Worm (Caenorhabditis elegans) whole organism, late embryonic: Measurements from ENCODE around the gene hpo-36.

Experiments
- K02D7.2 ChIP-seq: sonication (generic microtip); optimal IDR thresholded peaks from 2 replicates; lab custom pipeline; 2017; ENCODE audit warnings: mild to moderate bottlenecking, missing genetic modification characterization, missing compliant biosample characterization
- Y22D7AL.16 ChIP-seq: sonication (generic microtip); optimal IDR thresholded peaks from 2 replicates; lab custom pipeline; 2016; ENCODE audit warnings: missing genetic modification characterization, missing compliant biosample characterization
- ahr-1 ChIP-seq: sonication (generic microtip); optimal IDR thresholded peaks from 2 replicates; lab custom pipeline; 2016; ENCODE audit warnings: missing genetic modification characterization, missing compliant biosample characterization
- ama-1 ChIP-seq: fragments of 150-350 bp; optimal IDR thresholded peaks from 2 replicates; lab custom pipeline; 2014
- ceh-14 ChIP-seq: sonication (generic microtip); optimal IDR thresholded peaks from 2 replicates; lab custom pipeline; 2016; ENCODE audit warnings: missing genotype, missing genetic modification characterization, missing compliant biosample characterization
- ceh-18 ChIP-seq: sonication (generic microtip); optimal IDR thresholded peaks from 2 replicates; lab custom pipeline; 2016; ENCODE audit warnings: missing genetic modification characterization, missing compliant biosample characterization
- ceh-19 ChIP-seq: fragments of 200-800 bp; sonication (Bioruptor generic); optimal IDR thresholded peaks from 2 replicates; lab custom pipeline; 2018; ENCODE audit warnings: mild to moderate bottlenecking, missing genetic modification characterization, missing compliant biosample characterization
- ceh-2 ChIP-seq: sonication (generic microtip); optimal IDR thresholded peaks from 2 replicates; lab custom pipeline; 2016; ENCODE audit warnings: missing genotype, missing genetic modification characterization, missing compliant biosample characterization
- ceh-45 ChIP-seq: fragments of 200-800 bp; sonication (Bioruptor generic); IDR thresholded peaks from 2 replicates; pipeline ENCODE4 v1.3.6; 2022; ENCODE audit warnings: missing genetic modification reagents, missing genetic modification characterization, missing compliant biosample characterization
- ceh-48 ChIP-seq: sonication (generic microtip); optimal IDR thresholded peaks from 2 replicates; lab custom pipeline; 2016; ENCODE audit warnings: missing genetic modification characterization, inconsistent platforms, missing compliant biosample characterization
- ceh-9 ChIP-seq: sonication (generic microtip); optimal IDR thresholded peaks from 2 replicates; lab custom pipeline; 2016; ENCODE audit warnings: mild to moderate bottlenecking, missing genetic modification characterization, inconsistent platforms, missing compliant biosample characterization
- che-1 ChIP-seq: sonication (generic microtip); optimal IDR thresholded peaks from 2 replicates; lab custom pipeline; 2016; ENCODE audit warnings: mild to moderate bottlenecking, missing genetic modification characterization, missing compliant biosample characterization
- dmd-4 ChIP-seq: sonication (generic microtip); optimal IDR thresholded peaks from 2 replicates; lab custom pipeline; 2016; ENCODE audit warnings: borderline replicate concordance, missing genetic modification characterization, missing compliant biosample characterization
- elt-2 ChIP-seq: sonication (generic microtip); optimal IDR thresholded peaks from 2 replicates; lab custom pipeline; 2016; ENCODE audit warnings: missing genetic modification reagents, missing genetic modification characterization, missing compliant biosample characterization
- elt-4 ChIP-seq: sonication (generic microtip); optimal IDR thresholded peaks from 2 replicates; lab custom pipeline; 2016; ENCODE audit warnings: missing genetic modification characterization, missing compliant biosample characterization
- eyg-1 ChIP-seq: sonication (generic microtip); optimal IDR thresholded peaks from 2 replicates; lab custom pipeline; 2016; ENCODE audit warnings: missing genotype, missing genetic modification characterization, missing compliant biosample characterization
- gmeb-2 ChIP-seq: sonication (generic microtip); optimal IDR thresholded peaks from 2 replicates; lab custom pipeline; 2016; ENCODE audit warnings: missing genetic modification characterization, inconsistent platforms, missing compliant biosample characterization
- hlh-13 ChIP-seq: fragments of 200-800 bp; sonication (Bioruptor generic); optimal IDR thresholded peaks from 2 replicates; lab custom pipeline; 2018; ENCODE audit warnings: mild to moderate bottlenecking, missing genetic modification characterization, missing compliant biosample characterization
- hlh-8 ChIP-seq: sonication (generic microtip); optimal IDR thresholded peaks from 2 replicates; lab custom pipeline; 2016; ENCODE audit warnings: missing genotype, missing genetic modification characterization, missing compliant biosample characterization
- lim-6 ChIP-seq: sonication (generic microtip); optimal IDR thresholded peaks from 2 replicates; lab custom pipeline; 2016; ENCODE audit warnings: missing genetic modification characterization, missing compliant biosample characterization
- madf-2 ChIP-seq: sonication (generic microtip); optimal IDR thresholded peaks from 2 replicates; lab custom pipeline; 2017; ENCODE audit warnings: missing genetic modification characterization, missing compliant biosample characterization
- nfya-1 ChIP-seq: sonication (generic microtip); optimal IDR thresholded peaks from 2 replicates; lab custom pipeline; 2017; ENCODE audit warnings: missing genetic modification characterization, mild to moderate bottlenecking, missing compliant biosample characterization, antibody characterized with exemption, moderate library complexity
- nhr-232 ChIP-seq: sonication (generic microtip); optimal IDR thresholded peaks from 2 replicates; lab custom pipeline; 2016; ENCODE audit warnings: missing genetic modification characterization, missing compliant biosample characterization
- pat-9 ChIP-seq: fragments of 200-800 bp; sonication (Bioruptor generic); optimal IDR thresholded peaks from 2 replicates; lab custom pipeline; 2018; ENCODE audit warnings: mild to moderate bottlenecking, missing genetic modification characterization, moderate library complexity, missing compliant biosample characterization
- pax-1 ChIP-seq: fragments of 150-350 bp; optimal IDR thresholded peaks from 2 replicates; lab custom pipeline; 2014; ENCODE audit warnings: missing biosample characterization, missing genetic modification characterization
- pha-4 ChIP-seq: fragments of 150-350 bp; optimal IDR thresholded peaks from 2 replicates; lab custom pipeline; 2018; ENCODE audit warnings: missing biosample characterization, missing genetic modification reagents, missing genetic modification characterization
- rnt-1 ChIP-seq: sonication (generic microtip); optimal IDR thresholded peaks from 2 replicates; lab custom pipeline; 2016; ENCODE audit warnings: missing genetic modification characterization, missing compliant biosample characterization
- sox-2 ChIP-seq: fragments of 200-800 bp; sonication (Bioruptor generic); IDR thresholded peaks from 2 replicates; pipeline ENCODE4 v1.3.6; 2022; ENCODE audit warnings: missing genetic modification reagents, missing genetic modification characterization, missing compliant biosample characterization
- sox-4 ChIP-seq: sonication (generic microtip); optimal IDR thresholded peaks from 2 replicates; lab custom pipeline; 2017; ENCODE audit warnings: mild to moderate bottlenecking, missing genetic modification characterization, inconsistent platforms, missing compliant biosample characterization
- ttx-3 ChIP-seq: sonication (generic microtip); optimal IDR thresholded peaks from 2 replicates; lab custom pipeline; 2016; ENCODE audit warnings: missing genetic modification reagents, missing genetic modification characterization, missing compliant biosample characterization
- unc-3 ChIP-seq, 2 experiments: fragments of 200-800 bp in 1 of 2; sonication (Bioruptor generic) in 1 of 2; sonication (generic microtip) in 1 of 2; conservative IDR thresholded peaks in 1 of 2; optimal IDR thresholded peaks in 1 of 2; 2 replicates each; pipeline versions ENCODE4 v1.3.6 to Lab custom; 2016 to 2022; ENCODE audit warnings: missing compliant biosample characterization in 2 of 2, missing genetic modification characterization in 2 of 2, missing genetic modification reagents in 1 of 2
- unc-55 ChIP-seq: sonication (generic microtip); optimal IDR thresholded peaks from 2 replicates; lab custom pipeline; 2017; ENCODE audit warnings: missing biosample characterization, missing genetic modification reagents, missing genetic modification characterization
- zip-5 ChIP-seq: sonication (generic microtip); optimal IDR thresholded peaks from 2 replicates; lab custom pipeline; 2016; ENCODE audit warnings: missing genetic modification characterization, missing compliant biosample characterization

The hpo-36 gene

DNA sequence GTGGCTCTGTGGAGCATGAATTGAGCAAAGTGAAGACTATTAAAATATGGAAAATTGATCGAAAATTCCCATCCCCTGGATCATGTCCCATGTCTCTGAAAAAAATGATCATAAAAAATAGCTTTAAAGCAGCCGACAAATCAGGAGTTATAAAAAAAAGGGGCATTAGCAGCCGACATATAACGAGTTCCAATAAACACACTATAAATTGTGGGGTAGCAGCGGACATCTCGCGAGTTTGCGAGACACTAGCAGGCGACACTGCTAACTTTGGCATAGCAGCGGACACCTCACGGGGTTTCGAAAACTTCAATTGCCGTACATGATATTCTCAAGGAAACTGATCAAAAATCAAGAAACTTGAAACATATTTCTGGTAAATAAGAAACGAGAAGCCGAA, at the start of gene hpo-36:
Gene hpo-36 (minus strand): TSS at position 101 of the 400 bp plus-strand sequence.
- TF ChIP-seq eyg-1 (tag; lab: Kevin White, UChicago) (no peak), nfya-1 (tag; lab: Kevin White, UChicago) (no peak), ama-1 (no peak), unc-3 (GFP tag; conservative IDR thresholded peaks at IDR 0.05; lab: Robert Waterston, UW) (no peak), unc-3 (tag; optimal IDR thresholded peaks at IDR 0.05; lab: Kevin White, UChicago) (no peak), ceh-9 (tag; lab: Kevin White, UChicago) (no peak), hlh-8 (no peak)
- TF ChIP-seq, all 69 proteins: peak for 0

DNA sequence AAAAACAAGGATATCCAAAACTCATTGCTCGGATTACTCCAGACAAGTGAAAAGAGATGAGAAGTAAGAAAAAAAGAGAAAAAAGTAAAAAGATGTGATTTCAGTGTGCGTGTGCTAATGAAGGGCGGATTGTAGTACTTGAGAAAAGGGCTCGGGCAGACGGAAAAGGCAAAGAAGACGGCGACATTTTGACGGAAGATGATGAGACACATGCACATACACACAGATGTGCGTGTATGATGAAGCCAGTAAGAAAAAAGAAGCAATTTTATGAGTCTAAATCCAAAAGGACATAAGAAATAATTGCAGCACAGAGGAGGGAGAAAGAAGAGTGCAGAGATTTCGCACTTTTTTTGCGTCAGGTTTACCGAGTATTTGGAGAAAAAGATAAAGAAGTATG, 49.3 kb upstream of the hpo-36 start:
- TF ChIP-seq lim-6 (no peak), pha-4 (tag; lab: Kevin White, UChicago) (no peak), ceh-18 (tag; lab: Kevin White, UChicago) (no peak), nhr-232 (tag; lab: Kevin White, UChicago) (no peak), pat-9 (tag; lab: Kevin White, UChicago) (no peak)
- TF ChIP-seq, all 69 proteins: peak for 0

DNA sequence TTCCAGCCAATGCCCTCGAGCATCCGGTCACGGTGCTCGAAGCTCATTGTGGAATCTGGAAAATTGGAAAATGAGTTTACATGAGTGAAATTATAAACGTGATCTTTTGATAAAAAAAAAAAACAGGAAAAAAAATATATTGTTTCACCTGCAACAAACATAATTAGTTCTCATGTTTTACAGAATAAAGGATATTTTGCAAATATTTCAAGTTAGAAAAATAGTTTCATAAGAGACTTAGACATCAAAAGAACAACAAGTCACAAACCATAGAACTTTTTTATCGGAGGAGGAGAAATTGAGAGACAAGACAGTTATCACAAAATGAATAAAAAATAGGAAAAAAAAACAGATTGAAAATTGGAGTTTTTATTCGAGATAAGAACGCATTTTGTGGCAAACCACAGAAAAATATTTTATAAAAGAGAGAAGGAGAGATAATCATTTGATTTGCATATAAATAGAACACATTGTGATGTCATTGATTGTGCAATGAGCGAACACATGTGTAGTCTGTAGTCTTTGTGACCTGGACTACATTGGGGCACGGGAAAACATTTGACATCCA, 45.0 kb upstream of the hpo-36 start, which contains the start of gene R08F11.1:
Gene R08F11.1 (minus strand): TSS at position 51 of the 568 bp plus-strand sequence.
- TF ChIP-seq elt-2 (tag; lab: Kevin White, UChicago) (peak; percentile 80), dmd-4 (tag; lab: Kevin White, UChicago) (no peak), madf-2 (tag; lab: Kevin White, UChicago) (no peak), ceh-45 (no peak), sox-2 (GFP tag; lab: Robert Waterston, UW) (no peak)
- TF ChIP-seq, all 69 proteins: peak for 1

ce11 chrV:3776946-3777345, 37.7 kb upstream of the hpo-36 start:
- TF ChIP-seq K02D7.2: no peak
- TF ChIP-seq unc-55 (GFP tag; lab: Kevin White, UChicago): peak; percentile 34
- TF ChIP-seq hlh-13 (GFP tag; lab: Kevin White, UChicago): no peak
- TF ChIP-seq ceh-14 (tag; lab: Kevin White, UChicago): no peak
- TF ChIP-seq dmd-4 (tag; lab: Kevin White, UChicago): no peak

- TF ChIP-seq eyg-1 (tag; lab: Kevin White, UChicago) (no peak), Y22D7AL.16 (no peak), elt-4 (tag; lab: Kevin White, UChicago) (no peak), pax-1 (tag; lab: Kevin White, UChicago) (no peak), ceh-2 (tag; lab: Kevin White, UChicago) (no peak), ttx-3 (tag; lab: Kevin White, UChicago) (no peak), ceh-48 (tag; lab: Kevin White, UChicago) (no peak), ama-1 (no peak), che-1 (no peak), ceh-19 (no peak), ahr-1 (tag; lab: Kevin White, UChicago) (no peak), gmeb-2 (tag; lab: Kevin White, UChicago) (no peak), sox-4 (tag; lab: Kevin White, UChicago) (no peak), zip-5 (tag; lab: Kevin White, UChicago) (no peak), rnt-1 (tag; lab: Kevin White, UChicago) (no peak), nfya-1 (tag; lab: Kevin White, UChicago) (no peak)
- TF ChIP-seq, all 69 proteins: peak for 0
Measured at ce11 chrV:3776086-3776589, 36.9 kb upstream of the hpo-36 start, which contains the start of gene cysl-3. cysl-3 (minus strand) TSS chrV:3776136.
